Fruit fly (Drosophila melanogaster) ovary, adult (tissue): ENCODE data around the gene Grl36b.

Experiments used
- CG17801 ChIP-seq: fragments of 200-800 bp; optimal IDR thresholded peaks from 2 replicates; lab custom pipeline; 2019; ENCODE audit warnings: missing biosample characterization, mild to moderate bottlenecking, missing genetic modification characterization, moderate library complexity; ENCODE audit not compliant: partially characterized antibody

Gene Grl36b

DNA sequence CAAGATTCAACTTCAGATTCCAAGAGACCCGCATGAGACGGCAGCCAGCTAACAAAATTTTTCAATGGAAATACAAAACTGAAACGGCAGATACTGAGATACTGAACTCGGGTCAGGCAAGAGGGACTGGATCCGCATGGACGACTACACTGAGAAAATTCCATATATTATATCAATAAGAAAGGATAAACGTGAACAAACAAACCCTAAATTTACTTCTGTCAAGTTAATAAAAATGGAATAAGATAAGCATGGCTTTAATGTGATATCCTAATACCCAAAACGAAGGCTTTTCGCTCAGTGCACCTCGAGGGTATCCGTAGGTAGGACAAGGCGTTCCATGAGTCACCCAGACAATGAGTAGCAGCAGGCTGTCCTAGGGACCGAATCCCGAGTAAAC, 19.7 kb upstream of the Grl36b start:
- TF ChIP-seq CG17801 (GFP tag; lab: Kevin White, UChicago): no peak

DNA sequence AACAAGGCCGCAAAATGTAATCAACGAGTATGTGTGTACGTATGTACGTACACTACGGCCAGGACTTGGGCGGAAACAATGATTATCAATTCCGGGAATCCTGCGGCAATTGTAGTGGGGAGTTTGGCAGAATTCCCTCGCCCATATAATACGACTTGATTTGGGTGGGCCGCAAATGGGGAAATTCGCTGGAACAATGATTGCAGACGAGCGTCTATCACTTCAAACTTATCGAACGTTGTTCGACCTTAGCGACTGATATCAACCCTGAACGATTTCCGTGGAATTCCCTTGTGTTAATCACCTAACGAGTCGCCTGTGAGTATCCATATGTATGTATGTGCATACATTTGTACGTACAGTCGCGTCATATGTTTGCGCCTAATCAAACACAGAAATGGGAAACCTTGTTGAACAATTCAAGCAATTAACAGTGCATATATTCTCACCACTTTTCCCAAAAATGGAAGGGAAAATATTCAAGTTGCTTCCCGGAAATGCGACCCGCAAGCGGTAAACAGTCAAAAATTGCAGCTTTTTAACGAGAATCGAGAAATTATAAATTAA, 18.8 kb upstream of the Grl36b start:
- TF ChIP-seq CG17801 (GFP tag; lab: Kevin White, UChicago): no peak

DNA sequence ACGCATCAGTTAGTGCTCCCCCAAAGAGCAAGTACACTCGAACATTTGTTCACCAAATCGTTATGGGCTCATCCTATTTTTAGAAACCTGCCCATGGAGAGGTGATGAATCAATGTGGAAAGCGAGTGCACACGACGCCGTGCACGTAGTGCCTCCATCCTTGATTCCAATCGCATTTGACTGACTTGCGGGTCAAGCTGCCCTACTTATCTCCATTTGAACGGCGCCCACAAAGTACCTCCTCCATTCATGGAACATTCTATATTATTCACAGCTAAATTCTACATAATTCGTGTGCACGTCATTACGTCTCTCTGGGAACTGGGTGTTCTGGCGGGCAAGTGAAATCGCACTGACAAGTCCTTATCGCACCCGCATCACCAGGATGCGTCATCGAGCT, 17.6 kb upstream of the Grl36b start:
- TF ChIP-seq CG17801 (GFP tag; lab: Kevin White, UChicago): no peak

DNA sequence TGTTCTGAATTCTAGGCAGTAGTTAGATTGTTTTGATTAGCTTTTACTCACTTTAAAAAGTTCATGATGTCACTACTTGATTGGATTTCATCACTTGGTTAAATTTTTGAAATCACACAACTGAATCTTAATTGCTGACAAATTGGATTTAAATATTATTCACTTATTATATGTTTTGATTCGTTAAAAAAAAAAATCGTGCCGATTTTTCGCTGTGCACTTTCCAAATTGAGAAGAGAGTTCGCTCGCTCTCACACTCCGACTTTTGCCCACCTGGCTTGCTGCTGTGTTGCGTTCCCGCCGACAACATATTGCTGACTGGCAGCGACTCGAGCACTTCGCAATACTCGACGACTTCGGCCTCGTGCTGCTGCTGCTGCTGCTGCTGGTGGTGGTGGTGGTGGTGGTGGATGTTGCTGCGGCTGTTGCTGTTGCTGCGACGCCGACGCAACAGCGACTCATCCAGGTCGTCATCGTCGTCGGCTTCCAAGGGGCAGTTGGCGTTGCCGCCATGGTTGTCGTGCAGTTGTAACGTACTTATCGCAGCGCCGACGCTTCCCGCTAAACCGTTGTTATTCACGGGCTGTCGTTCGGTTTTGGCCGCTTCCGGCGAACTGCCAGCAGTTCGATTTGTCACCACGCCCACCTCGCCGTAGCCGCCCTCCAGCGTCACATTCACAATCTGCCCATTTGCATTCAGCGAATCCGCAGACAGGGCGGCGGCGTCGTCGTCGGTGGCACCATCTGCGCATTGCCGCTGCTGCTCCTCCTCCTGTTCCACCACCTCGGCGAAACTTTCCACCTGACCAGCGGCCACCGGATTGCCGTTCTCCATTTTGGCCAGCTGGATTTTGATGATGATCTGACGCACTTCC, 16.2 kb upstream of the Grl36b start:
- no peak for TF ChIP-seq CG17801 (GFP tag; lab: Kevin White, UChicago)

DNA sequence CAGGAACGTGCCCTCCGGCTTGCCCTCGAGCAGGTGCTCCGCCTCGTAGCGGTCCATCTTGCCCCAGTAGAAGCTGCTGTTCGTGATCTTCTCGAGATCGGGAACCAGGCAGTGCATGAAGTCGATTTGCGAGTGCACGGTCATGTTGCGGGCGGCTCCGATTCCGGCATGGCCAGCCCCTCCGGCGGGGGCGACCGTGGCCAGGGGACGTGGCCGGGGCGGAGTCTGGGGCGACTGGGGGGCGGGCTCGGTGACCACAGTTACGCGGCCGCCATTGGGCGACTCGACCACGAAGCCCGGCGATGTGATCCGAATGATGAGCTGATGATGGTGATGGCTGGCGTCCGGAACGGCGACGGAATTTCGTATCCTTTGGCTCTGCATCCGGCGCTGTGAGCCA, 15.0 kb upstream of the Grl36b start:
- no peak for TF ChIP-seq CG17801 (GFP tag; lab: Kevin White, UChicago)

DNA sequence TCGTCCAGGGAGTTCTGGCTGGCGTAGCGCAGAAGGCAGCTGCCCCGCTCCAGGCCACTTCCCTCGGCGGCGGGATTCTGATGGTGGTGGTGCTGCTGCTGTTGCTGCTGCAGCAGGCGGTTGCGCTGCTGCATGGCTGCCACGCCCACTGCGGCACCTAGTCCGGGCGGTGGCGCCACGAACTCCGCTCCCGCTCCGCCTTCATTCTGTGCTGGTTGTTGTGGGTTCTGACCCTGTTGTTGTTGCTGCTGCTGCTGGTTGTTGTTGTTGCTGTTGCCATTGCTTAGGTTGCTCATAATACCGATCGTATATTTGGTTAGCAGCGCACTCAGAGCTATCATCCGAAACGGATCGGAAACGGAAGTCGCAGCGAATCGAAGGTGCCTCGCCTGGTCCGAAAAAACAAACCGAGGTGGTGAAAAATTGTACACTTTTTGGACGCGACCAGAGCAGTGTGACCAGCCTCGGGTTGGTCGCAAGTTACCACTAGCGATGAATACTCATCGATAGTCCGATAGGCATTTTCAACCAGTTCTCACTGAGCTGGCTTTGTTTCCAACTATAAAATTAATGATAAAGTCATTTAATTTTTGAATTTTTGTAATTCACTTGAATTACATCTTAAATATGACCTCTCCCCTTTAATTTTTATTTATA, 12.2 kb upstream of the Grl36b start, which contains the start of gene kel:
kel (minus strand) TSS at position 493 of the 657 bp plus-strand sequence.
- peak; percentile 63 for TF ChIP-seq CG17801 (GFP tag; lab: Kevin White, UChicago)

DNA sequence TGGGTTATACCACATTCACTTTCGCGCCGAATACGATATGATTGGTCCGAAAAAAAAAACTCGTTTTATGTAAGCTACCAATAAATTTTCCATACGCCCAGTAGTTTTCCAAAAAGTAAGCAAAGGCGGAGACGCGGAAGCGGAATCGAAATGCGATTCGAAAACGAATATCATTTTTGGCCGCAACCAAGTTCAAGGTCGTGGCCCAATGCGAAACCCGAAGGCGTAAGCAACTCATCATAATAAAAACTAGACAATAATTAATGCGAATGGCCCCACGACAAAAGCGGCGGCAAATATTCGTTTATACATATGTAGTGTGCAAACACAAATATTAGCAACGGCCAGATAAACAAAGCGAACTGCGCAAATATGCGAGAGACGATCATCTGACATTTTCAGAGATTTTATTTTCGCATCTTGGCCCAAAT, 10.9 kb upstream of the Grl36b start:
- TF ChIP-seq CG17801 (GFP tag; lab: Kevin White, UChicago): no peak

DNA sequence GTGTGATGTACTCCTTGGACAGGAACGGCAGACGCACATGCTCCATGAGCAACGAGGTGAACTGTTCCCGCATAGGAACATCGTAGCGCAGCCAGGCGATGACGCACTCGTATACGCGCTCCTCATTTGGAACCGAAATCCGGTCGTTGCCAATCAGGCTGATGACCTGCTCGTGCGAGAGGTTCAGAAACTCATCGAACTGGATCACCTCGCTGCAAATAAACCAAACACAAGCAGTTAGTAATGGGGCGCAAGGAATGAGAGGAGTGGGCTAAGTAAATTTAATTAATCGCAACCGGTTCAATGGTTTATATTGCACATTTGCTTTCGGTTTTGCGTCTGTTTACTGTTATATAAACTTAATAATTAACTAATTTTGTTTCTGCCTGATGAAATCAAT, 9.1 kb upstream of the Grl36b start:
- no peak for TF ChIP-seq CG17801 (GFP tag; lab: Kevin White, UChicago)

DNA sequence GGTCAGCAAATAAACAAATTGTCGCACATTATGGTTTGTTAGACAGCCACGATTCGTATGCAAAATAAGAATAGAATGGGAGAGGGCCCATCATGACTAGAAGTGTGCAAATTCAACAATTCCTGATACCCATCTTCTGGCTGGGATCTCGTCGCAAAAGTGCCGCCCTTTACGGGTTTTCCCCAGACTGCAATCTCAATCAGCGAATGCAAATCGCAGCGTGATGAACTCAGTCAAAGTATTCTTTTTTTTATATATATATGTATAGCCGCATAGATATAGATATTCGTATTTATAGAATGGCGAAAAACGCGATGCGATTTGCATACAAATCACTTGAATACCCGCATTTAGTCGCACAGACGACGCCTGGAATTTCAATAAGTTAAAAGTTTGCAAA, 2.6 kb downstream of the Grl36b start:
- no peak for TF ChIP-seq CG17801 (GFP tag; lab: Kevin White, UChicago)

DNA sequence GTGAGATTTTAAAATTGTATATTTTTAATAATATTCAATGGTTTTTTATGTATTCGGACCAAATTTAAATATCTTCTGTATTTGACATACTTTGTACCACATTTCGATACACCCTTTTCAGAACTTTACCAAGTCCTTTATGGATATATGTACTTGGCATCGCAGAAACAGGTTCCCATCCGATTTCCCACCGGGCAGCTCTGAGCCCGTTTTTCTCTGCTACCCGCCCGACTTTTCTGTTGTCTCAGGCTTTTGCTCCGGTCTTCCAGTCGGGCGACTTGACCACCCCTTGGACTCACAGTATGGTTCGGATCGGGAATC, 3.4 kb downstream of the Grl36b start:
- TF ChIP-seq CG17801 (GFP tag; lab: Kevin White, UChicago): no peak

DNA sequence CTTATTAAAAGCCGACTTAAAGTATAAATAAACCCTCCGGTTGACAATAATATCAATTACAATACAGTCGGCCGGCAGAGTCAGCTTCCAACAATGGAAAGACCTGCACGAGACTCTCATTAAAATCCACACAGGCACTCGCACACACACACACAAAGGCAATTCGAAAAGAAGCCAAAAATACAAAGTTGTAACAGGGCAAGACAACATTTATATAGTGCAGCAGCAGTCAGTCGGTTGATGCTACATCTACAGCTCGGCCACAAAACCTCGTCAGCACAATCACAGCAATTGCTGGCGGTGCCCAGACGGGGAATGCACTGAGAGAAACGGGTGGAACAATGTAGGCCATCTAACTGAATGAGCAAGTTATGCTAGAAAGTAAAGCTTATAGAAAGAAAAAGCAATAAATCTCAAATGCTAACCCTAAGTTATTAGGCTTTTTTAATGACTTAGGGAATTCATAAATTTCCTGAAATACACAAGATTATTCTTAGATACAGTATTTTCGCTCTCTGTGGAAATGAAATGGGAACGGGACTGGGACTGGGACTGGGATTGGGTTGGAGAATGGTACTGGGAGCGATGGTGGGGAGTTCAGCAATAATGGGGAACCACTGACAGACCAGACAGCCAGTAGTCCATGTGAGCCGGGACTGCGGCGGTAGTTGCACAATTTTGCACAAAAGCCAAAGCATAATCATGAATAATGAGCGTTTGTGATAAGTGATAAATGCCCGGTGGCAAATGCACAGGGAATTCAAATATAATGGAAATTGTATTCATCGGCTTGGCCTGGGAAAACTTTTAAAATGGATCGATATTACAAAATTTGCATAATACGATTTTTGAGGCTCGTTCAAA, 4.0 kb downstream of the Grl36b start:
- TF ChIP-seq CG17801 (GFP tag; lab: Kevin White, UChicago): peak; percentile 49

DNA sequence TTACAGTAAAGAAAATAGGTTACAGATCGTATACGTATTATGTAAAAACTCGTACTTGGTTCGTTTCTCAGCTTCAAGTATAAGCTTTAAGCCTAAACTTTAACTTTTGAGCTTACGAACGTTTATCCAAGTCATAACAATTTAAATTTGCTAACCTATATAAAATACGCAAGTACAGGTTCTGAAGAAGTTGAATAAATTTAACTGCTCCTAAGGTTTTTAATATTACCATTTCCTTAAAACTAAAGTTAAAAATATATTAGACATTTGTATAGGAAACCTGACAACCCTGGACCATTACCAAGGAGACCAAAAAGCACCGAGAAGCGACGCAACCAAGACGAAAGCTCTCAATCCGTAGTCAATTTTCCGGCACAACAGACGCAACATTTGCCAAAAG, 5.9 kb downstream of the Grl36b start, which contains the start of gene CG5758:
CG5758 (plus strand) TSS at position 353 of the 400 bp plus-strand sequence.
- no peak for TF ChIP-seq CG17801 (GFP tag; lab: Kevin White, UChicago)

DNA sequence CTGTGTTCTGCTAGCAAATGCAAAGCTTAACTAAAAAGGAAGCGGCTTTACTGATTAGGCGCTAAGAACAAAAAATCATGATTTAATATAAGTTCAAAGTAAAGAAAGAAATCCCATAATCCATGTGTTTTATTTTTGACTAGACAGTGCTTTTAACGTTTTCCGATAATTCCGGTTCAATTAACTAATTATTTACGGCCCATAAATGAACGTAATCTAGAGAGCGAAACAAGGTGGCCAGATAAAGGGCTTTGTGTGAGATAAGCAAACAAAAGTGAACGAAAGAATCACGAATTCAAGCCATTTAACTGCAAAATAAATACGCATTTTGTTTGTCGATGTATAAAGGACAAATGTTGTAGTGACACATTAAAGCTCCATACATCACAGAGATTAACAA, 10.4 kb downstream of the Grl36b start:
- TF ChIP-seq CG17801 (GFP tag; lab: Kevin White, UChicago): no peak

DNA sequence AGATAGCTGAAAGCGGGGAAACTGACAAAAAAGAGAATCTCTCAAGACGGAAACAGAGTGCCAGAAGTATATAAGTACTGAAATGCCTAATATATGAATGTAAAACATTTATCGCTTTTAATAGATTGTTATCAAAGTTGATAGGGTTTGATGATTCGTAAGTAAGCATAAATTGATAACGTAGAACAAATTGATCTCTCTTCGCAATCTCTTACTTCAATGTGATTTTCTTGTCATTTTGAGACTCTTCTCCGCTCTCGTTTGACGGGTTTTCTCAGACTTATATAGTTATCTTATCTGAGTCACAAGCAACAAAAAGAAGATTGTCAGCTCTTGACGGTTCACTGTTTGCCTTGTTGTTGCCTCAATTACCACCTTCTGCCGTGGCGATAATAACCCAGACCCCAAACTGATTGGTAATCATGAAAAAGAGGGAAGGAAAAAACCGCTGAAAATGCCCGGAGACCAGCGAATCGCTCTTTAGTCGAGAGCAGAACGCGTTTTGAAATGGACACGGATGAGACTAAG, 11.3 kb downstream of the Grl36b start, which contains the start of gene CG15152:
CG15152 (plus strand) TSS at position 372 of the 528 bp plus-strand sequence.
- no peak for TF ChIP-seq CG17801 (GFP tag; lab: Kevin White, UChicago)
